Worm (Caenorhabditis elegans): ENCODE data around the gene T26C5.4.

ce11 chrII:9269588-9269987 is 19.3 kb upstream of the T26C5.4 start, which contains the start of gene C01G6.3:
- no peak for TF ChIP-seq hmg-1.2 (GFP tag; IDR thresholded peaks at IDR 0.05)
- TF ChIP-seq ceh-79 (tag; optimal IDR thresholded peaks at IDR 0.05), result no peak
- TF ChIP-seq snpc-4 (GFP tag; optimal IDR thresholded peaks at IDR 0.05), result no peak
- TF ChIP-seq snpc-4 (tag; optimal IDR thresholded peaks at IDR 0.05), result no peak
